Fruit fly (Drosophila melanogaster) whole organism, embryonic: Measurements from ENCODE around the gene lawc.

Experiments
- CG11696 ChIP-seq: fragments of 200-800 bp; sonication (Bioruptor generic); IDR thresholded peaks from 2 replicates; pipeline ENCODE4 v1.3.6; 2022; ENCODE audit warnings: missing biosample characterization, missing genetic modification characterization
- CG12236 ChIP-seq: fragments of 200-800 bp; sonication (Bioruptor generic); optimal IDR thresholded peaks from 2 replicates; lab custom pipeline; 2016; ENCODE audit warnings: missing biosample characterization, missing genetic modification characterization
- CG12391 ChIP-seq: fragments of 200-800 bp; sonication (Bioruptor generic); optimal IDR thresholded peaks from 3 replicates; lab custom pipeline; 2018; ENCODE audit warnings: missing biosample characterization, mild to moderate bottlenecking, missing genetic modification characterization, moderate library complexity
- CG12744 ChIP-seq: fragments of 200-800 bp; sonication (Bioruptor generic); optimal IDR thresholded peaks from 2 replicates; lab custom pipeline; 2016; ENCODE audit warnings: missing biosample characterization, missing genetic modification characterization
- CG17829 ChIP-seq: fragments of 200-800 bp; optimal IDR thresholded peaks from 2 replicates; lab custom pipeline; 2019; ENCODE audit warnings: missing biosample characterization, mild to moderate bottlenecking, missing genetic modification characterization, moderate library complexity
- CG2202 ChIP-seq: fragments of 200-800 bp; sonication (Bioruptor generic); optimal IDR thresholded peaks from 2 replicates; lab custom pipeline; 2018; ENCODE audit warnings: missing biosample characterization, mild to moderate bottlenecking, missing genetic modification characterization
- CG5245 ChIP-seq: fragments of 200-800 bp; sonication (Bioruptor generic); optimal IDR thresholded peaks from 3 replicates; lab custom pipeline; 2016; ENCODE audit warnings: missing biosample characterization, missing genetic modification characterization
- CG6654 ChIP-seq: fragments of 200-800 bp; sonication (Bioruptor generic); optimal IDR thresholded peaks from 2 replicates; lab custom pipeline; 2017; ENCODE audit warnings: missing biosample characterization, mild to moderate bottlenecking, missing genetic modification characterization
- Dek ChIP-seq: fragments of 200-800 bp; sonication (Bioruptor generic); optimal IDR thresholded peaks from 3 replicates; lab custom pipeline; 2019; ENCODE audit warnings: missing biosample characterization, mild to moderate bottlenecking, missing genetic modification characterization, moderate library complexity
- Dref ChIP-seq: fragments of 200-800 bp; sonication (Bioruptor generic); IDR thresholded peaks from 2 replicates; pipeline ENCODE4 v1.3.6; 2022; ENCODE audit warnings: missing biosample characterization, missing genetic modification characterization
- Drgx ChIP-seq: fragments of 200-800 bp; sonication (Bioruptor generic); IDR thresholded peaks from 2 replicates; pipeline ENCODE4 v1.3.6; 2022; ENCODE audit warnings: missing biosample characterization, missing genetic modification characterization
- E2f1 ChIP-seq: fragments of 200-800 bp; sonication (Bioruptor generic); IDR thresholded peaks from 2 replicates; pipeline ENCODE4 v1.3.6; 2022; ENCODE audit warnings: missing biosample characterization, missing genetic modification characterization
- Hey ChIP-seq: fragments of 200-800 bp; sonication (Bioruptor generic); optimal IDR thresholded peaks from 3 replicates; lab custom pipeline; 2018; ENCODE audit warnings: missing biosample characterization, mild to moderate bottlenecking, missing genetic modification characterization
- Med ChIP-seq: fragments of 200-800 bp; sonication (Bioruptor generic); peaks from one replicate; lab custom pipeline; 2016; ENCODE audit warnings: missing biosample characterization, missing genetic modification characterization, mild to moderate bottlenecking, inconsistent platforms, moderate library complexity
- Xrp1 ChIP-seq: fragments of 200-800 bp; sonication (Bioruptor generic); IDR thresholded peaks from 2 replicates; pipeline ENCODE4 v1.3.6; 2022; ENCODE audit warnings: missing biosample characterization, missing genetic modification characterization
- bcd ChIP-seq: fragments of 200-800 bp; sonication (Bioruptor generic); optimal IDR thresholded peaks from 2 replicates; lab custom pipeline; 2017; ENCODE audit warnings: missing biosample characterization, mild to moderate bottlenecking, missing genetic modification characterization
- cas ChIP-seq: fragments of 200-800 bp; sonication (Bioruptor generic); IDR thresholded peaks from 2 replicates; pipeline ENCODE4 v1.3.6; 2022; ENCODE audit warnings: missing biosample characterization, missing genetic modification characterization
- ci ChIP-seq: fragments of 200-800 bp; sonication (Bioruptor generic); IDR thresholded peaks from 3 replicates; pipeline ENCODE4 v1.3.6; 2022; ENCODE audit warnings: missing biosample characterization, missing genetic modification characterization
- fu2 ChIP-seq: fragments of 200-800 bp; sonication (Bioruptor generic); optimal IDR thresholded peaks from 2 replicates; lab custom pipeline; 2016; ENCODE audit warnings: missing biosample characterization, missing genetic modification characterization
- hbn ChIP-seq: fragments of 200-800 bp; sonication (Bioruptor generic); IDR thresholded peaks from 2 replicates; pipeline ENCODE4 v1.3.6; 2022; ENCODE audit warnings: missing biosample characterization, missing genetic modification characterization; ENCODE audit not compliant: partially characterized antibody
- hkb ChIP-seq, 2 experiments: fragments of 200-800 bp in 1 of 2; fragments of >200 bp in 1 of 2; sonication (Bioruptor generic) in 1 of 2; IDR thresholded peaks in 1 of 2; optimal IDR thresholded peaks in 1 of 2; 2 replicates each; pipeline versions ENCODE4 v1.3.6 to Lab custom; 2017 to 2022; ENCODE audit warnings: missing biosample characterization in 1 of 2, missing genetic modification characterization in 1 of 2
- kah ChIP-seq: fragments of 200-800 bp; sonication (Bioruptor generic); optimal IDR thresholded peaks from 2 replicates; lab custom pipeline; 2018; ENCODE audit warnings: missing biosample characterization, mild to moderate bottlenecking, missing genetic modification characterization
- ken ChIP-seq: fragments of 200-800 bp; sonication (Bioruptor generic); IDR thresholded peaks from 3 replicates; pipeline ENCODE4 v1.3.6; 2022; ENCODE audit warnings: missing biosample characterization, missing genetic modification characterization
- klu ChIP-seq: fragments of 200-800 bp; sonication (Bioruptor generic); IDR thresholded peaks from 2 replicates; pipeline ENCODE4 v1.3.6; 2022; ENCODE audit warnings: missing biosample characterization, missing genetic modification characterization
- pan ChIP-seq, 4 experiments: fragments of >200 bp in 3 of 4; fragments of 200-800 bp in 1 of 4; sonication (Bioruptor generic) in 1 of 4; optimal IDR thresholded peaks in 3 of 4; IDR thresholded peaks in 1 of 4; 2 replicates each; pipeline versions ENCODE4 v1.3.6 to Lab custom; 2017 to 2022; ENCODE audit warnings: missing biosample characterization in 2 of 4, missing genetic modification characterization in 2 of 4, mixed read lengths in 1 of 4
- phol ChIP-seq: fragments of 200-800 bp; sonication (Bioruptor generic); optimal IDR thresholded peaks from 3 replicates; lab custom pipeline; 2018; ENCODE audit warnings: missing biosample characterization, mild to moderate bottlenecking, missing genetic modification characterization, moderate library complexity
- prd ChIP-seq, 3 experiments: fragments of >200 bp in 2 of 3; fragments of 200-800 bp in 1 of 3; sonication (Bioruptor generic) in 1 of 3; optimal IDR thresholded peaks in 2 of 3; IDR thresholded peaks in 1 of 3; 2 replicates in 2 of 3; 3 replicates in 1 of 3; pipeline versions ENCODE4 v1.3.6 to Lab custom; 2017 to 2022; ENCODE audit warnings: missing biosample characterization in 1 of 3, missing genetic modification characterization in 1 of 3
- pros ChIP-seq: fragments of 200-800 bp; sonication (Bioruptor generic); optimal IDR thresholded peaks from 3 replicates; lab custom pipeline; 2019; ENCODE audit warnings: missing biosample characterization, mild to moderate bottlenecking, missing genetic modification characterization, moderate library complexity
- row ChIP-seq: fragments of 200-800 bp; sonication (Bioruptor generic); IDR thresholded peaks from 3 replicates; pipeline ENCODE4 v1.3.6; 2022; ENCODE audit warnings: missing biosample characterization, missing genetic modification characterization
- sc ChIP-seq, 3 experiments: fragments of >200 bp in 2 of 3; fragments of 200-800 bp in 1 of 3; sonication (Bioruptor generic) in 1 of 3; optimal IDR thresholded peaks; 2 replicates in 2 of 3; 3 replicates in 1 of 3; lab custom pipeline; 2017; ENCODE audit warnings: mild to moderate bottlenecking in 1 of 3, missing biosample characterization in 1 of 3, missing genetic modification characterization in 1 of 3, missing genetic modification reagents in 1 of 3
- sens ChIP-seq: fragments of 200-800 bp; sonication (Bioruptor generic); peaks from one replicate; lab custom pipeline; 2016; ENCODE audit warnings: missing biosample characterization, missing genetic modification characterization
- sima ChIP-seq: fragments of 200-800 bp; sonication (Bioruptor generic); optimal IDR thresholded peaks from 2 replicates; lab custom pipeline; 2016; ENCODE audit warnings: missing biosample characterization, missing genetic modification characterization
- sisA ChIP-seq: fragments of 200-800 bp; sonication (Bioruptor generic); IDR thresholded peaks from 2 replicates; pipeline ENCODE4 v1.3.6; 2022; ENCODE audit warnings: missing biosample characterization, missing genetic modification characterization
- slbo ChIP-seq: fragments of 200-800 bp; sonication (Bioruptor generic); IDR thresholded peaks from 2 replicates; pipeline ENCODE4 v1.3.6; 2022; ENCODE audit warnings: missing biosample characterization, missing genetic modification characterization
- slou ChIP-seq: fragments of 200-800 bp; sonication (Bioruptor generic); optimal IDR thresholded peaks from 3 replicates; lab custom pipeline; 2016; ENCODE audit warnings: missing biosample characterization, missing genetic modification characterization
- sr ChIP-seq: fragments of 200-800 bp; sonication (Bioruptor generic); IDR thresholded peaks from 3 replicates; pipeline ENCODE4 v1.3.6; 2022; ENCODE audit warnings: missing biosample characterization, missing genetic modification characterization
- usp ChIP-seq: fragments of >200 bp; optimal IDR thresholded peaks from 2 replicates; lab custom pipeline; 2017; ENCODE audit warnings: missing biosample characterization, missing genetic modification characterization

Gene lawc

DNA sequence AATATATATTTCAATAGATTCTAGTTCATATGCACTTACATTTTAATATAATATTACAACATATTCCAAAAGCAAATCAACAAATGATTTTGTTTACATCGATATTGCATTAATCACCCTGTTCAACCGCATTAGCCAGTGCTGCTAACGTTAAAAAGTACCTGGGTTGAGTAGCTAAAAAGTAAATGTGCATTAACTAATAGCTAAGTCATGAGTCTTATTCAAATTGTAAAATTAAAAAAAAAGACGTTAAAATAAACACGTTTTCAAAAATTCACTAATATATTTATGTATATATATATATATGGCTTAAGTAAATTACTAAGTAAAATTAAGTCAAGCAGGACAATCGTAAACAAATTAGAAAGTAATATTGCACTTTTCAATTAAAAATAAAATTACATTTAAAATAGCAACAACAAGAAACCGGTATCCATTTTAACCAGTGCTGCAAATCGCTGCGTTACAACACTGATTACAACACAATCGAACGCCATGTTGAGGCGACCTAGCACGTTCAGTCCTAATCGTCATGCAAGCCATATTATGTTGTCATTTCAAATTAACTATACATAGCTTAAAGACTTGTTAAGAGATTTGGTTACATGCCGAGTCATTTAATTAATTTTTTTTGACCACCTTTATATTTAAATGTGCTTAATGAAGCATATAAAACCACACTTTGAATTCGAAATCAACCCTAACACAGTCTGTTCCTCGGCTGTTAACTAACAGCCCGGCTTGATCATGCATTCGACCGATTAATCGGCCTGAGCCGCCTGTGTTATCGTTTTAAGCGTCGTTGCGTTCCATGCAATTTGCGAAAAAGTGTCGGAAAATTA lies 13.1 kb downstream of the lawc start, which contains the start of gene CG10555 (continued):
- TF ChIP-seq klu (GFP tag; lab: Robert Waterston, UW) (peak; percentile 75), CG2202 (tag; lab: Kevin White, UChicago) (peak; percentile 32), slou (peak; percentile 58), phol (peak; percentile 100), kah (GFP tag; lab: Kevin White, UChicago) (no peak), CG6654 (GFP tag; lab: Kevin White, UChicago) (peak; percentile 47), Hey (tag; lab: Kevin White, UChicago) (no peak), fu2 (peak; percentile 90), bcd (GFP tag; lab: Kevin White, UChicago) (peak; percentile 83), usp (GFP tag; lab: Kevin White, UChicago) (no peak), CG12744 (GFP tag; lab: Kevin White, UChicago) (peak; percentile 83)
- TF ChIP-seq, all 482 proteins: peak for 407

DNA sequence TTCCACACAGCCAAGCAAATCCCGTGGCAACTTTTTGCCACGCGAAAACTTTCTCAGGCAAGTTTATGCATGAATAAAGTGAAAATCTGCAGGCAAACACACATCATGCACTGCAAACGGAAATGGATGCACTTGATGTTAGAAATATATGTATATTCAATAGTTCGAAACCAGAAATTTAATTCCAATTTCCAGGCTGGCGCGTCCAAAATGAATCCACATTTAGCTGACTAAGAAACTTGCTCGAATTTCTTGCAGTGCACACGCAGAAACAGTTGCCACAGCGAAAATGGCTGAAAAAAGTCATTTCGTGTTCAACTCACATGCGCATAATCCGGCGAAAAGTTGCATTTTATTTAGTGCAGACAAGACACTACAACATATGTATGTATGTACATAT lies 14.8 kb downstream of the lawc start:
- TF ChIP-seq pan (optimal IDR thresholded peaks at IDR 0.05; lab: Kevin White, UChicago) (no peak), pan (GFP tag; optimal IDR thresholded peaks at IDR 0.05 in 1 of 2, IDR thresholded peaks at IDR 0.05 in 1 of 2) (peak in 1 of 2 experiments; percentile 23), ci (GFP tag; lab: Robert Waterston, UW) (peak; percentile 44; the same call in 1 of the 3 replicates), Drgx (GFP tag; lab: Robert Waterston, UW) (peak; percentile 77), CG17829 (no peak), CG11696 (no peak), sisA (GFP tag; lab: Robert Waterston, UW) (peak; percentile 36; the same call in 1 of the 2 replicates), sr (no peak), row (GFP tag; lab: Robert Waterston, UW) (0 out of 3 replicates have a peak, but pooled peaks have one; percentile 13), CG5245 (no peak), pros (GFP tag; lab: Kevin White, UChicago) (no peak), sc (optimal IDR thresholded peaks at IDR 0.05; lab: Kevin White, UChicago) (no peak), sc (GFP tag; optimal IDR thresholded peaks at IDR 0.05; lab: Kevin White, UChicago) (no peak), Xrp1 (GFP tag; lab: Robert Waterston, UW) (0 out of 2 replicates have a peak, but pooled peaks have one; percentile 12), sens (GFP tag; lab: Kevin White, UChicago) (peak; percentile 72), prd (optimal IDR thresholded peaks at IDR 0.05; lab: Kevin White, UChicago) (no peak), prd (GFP tag; IDR thresholded peaks at IDR 0.05; lab: Robert Waterston, UW) (0 out of 3 replicates have a peak, but pooled peaks have one; percentile 4), ken (GFP tag; lab: Robert Waterston, UW) (no peak), Med (GFP tag; lab: Kevin White, UChicago) (peak; percentile 70), hkb (optimal IDR thresholded peaks at IDR 0.05; lab: Kevin White, UChicago) (no peak), hkb (GFP tag; IDR thresholded peaks at IDR 0.05; lab: Robert Waterston, UW) (0 out of 2 replicates have a peak, but pooled peaks have one; percentile 11), slbo (GFP tag; lab: Robert Waterston, UW) (0 out of 2 replicates have a peak, but pooled peaks have one; percentile 24)
- TF ChIP-seq, all 482 proteins: peak for 11

DNA sequence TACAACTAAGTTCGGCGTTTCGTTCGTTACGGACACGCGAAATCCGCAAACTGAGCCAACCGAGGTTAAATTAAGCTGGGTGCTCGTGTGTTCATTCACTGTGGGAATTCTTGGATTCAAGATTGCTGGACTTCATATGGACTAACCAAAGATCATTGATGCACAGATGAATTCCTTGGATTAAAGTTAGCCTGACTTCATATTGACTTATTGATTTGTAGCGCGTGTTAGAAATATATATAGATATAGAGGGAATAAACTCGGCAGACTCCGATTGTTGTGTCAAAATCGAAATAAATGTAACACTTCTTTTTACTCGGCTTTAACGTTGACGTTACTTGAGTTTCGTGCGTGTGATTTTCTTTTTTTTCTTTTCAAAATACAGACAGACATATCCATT lies 26.0 kb downstream of the lawc start, which contains the start of gene CG1387:
CG1387 (plus strand) TSS at position 301 of the 400 bp plus-strand sequence.
- TF ChIP-seq cas (GFP tag; lab: Robert Waterston, UW) = no peak
- no peak for TF ChIP-seq E2f1
- TF ChIP-seq klu (GFP tag; lab: Robert Waterston, UW) = no peak
- TF ChIP-seq CG12236 = no peak
- no peak for TF ChIP-seq Dek
- TF ChIP-seq Dref (GFP tag; lab: Robert Waterston, UW) = no peak
- no peak for TF ChIP-seq phol
- TF ChIP-seq row (GFP tag; lab: Robert Waterston, UW) = no peak
- no peak for TF ChIP-seq sima
- TF ChIP-seq CG12391 (tag; lab: Kevin White, UChicago) = no peak
- TF ChIP-seq hbn (GFP tag; lab: Robert Waterston, UW) = no peak
